Fruit fly (Drosophila melanogaster) whole organism, embryonic: Measurements from ENCODE around the gene Trs20.
A peak's percentile ranks its signal among the peaks of the same experiment; 100 is the strongest.

Experiments
- Ada2b ChIP-seq: fragments of 200-800 bp; sonication (Bioruptor generic); IDR thresholded peaks from 2 replicates; pipeline ENCODE4 v1.3.6; 2022; ENCODE audit warnings: missing biosample characterization, missing genetic modification characterization
- Aef1 ChIP-seq: fragments of 200-800 bp; sonication (Bioruptor generic); IDR thresholded peaks from 3 replicates; pipeline ENCODE4 v1.3.6; 2022; ENCODE audit warnings: missing biosample characterization, missing genetic modification characterization
- B-H2 ChIP-seq: fragments of 200-800 bp; sonication (Bioruptor generic); optimal IDR thresholded peaks from 2 replicates; lab custom pipeline; 2018; ENCODE audit warnings: missing biosample characterization, mild to moderate bottlenecking, missing genetic modification characterization
- BEAF-32 ChIP-seq: fragments of 200-800 bp; sonication (Bioruptor generic); optimal IDR thresholded peaks from 3 replicates; lab custom pipeline; 2017; ENCODE audit warnings: missing biosample characterization, missing genetic modification characterization, mild to moderate bottlenecking, moderate library complexity, missing genetic modification reagents
- Blimp-1 ChIP-seq: fragments of 200-800 bp; sonication (Bioruptor generic); optimal IDR thresholded peaks from 3 replicates; lab custom pipeline; 2018; ENCODE audit warnings: missing biosample characterization, missing genetic modification characterization, mild to moderate bottlenecking, moderate library complexity, missing genetic modification reagents
- C15 ChIP-seq: fragments of 200-800 bp; sonication (Bioruptor generic); IDR thresholded peaks from 3 replicates; pipeline ENCODE4 v1.3.6; 2022; ENCODE audit warnings: missing biosample characterization, missing genetic modification characterization
- CG10565 ChIP-seq: fragments of 200-800 bp; sonication (Bioruptor generic); optimal IDR thresholded peaks from 3 replicates; lab custom pipeline; 2016; ENCODE audit warnings: missing biosample characterization, mild to moderate bottlenecking, missing genetic modification characterization
- CG13775 ChIP-seq: fragments of 200-800 bp; sonication (Bioruptor generic); optimal IDR thresholded peaks from 3 replicates; lab custom pipeline; 2017; ENCODE audit warnings: missing biosample characterization, mild to moderate bottlenecking, missing genetic modification characterization
- CG15696 ChIP-seq: fragments of 200-800 bp; sonication (Bioruptor generic); optimal IDR thresholded peaks from 2 replicates; lab custom pipeline; 2019; ENCODE audit warnings: missing biosample characterization, mild to moderate bottlenecking, missing genetic modification characterization, moderate library complexity
- CG1647 ChIP-seq: fragments of 200-800 bp; sonication (Bioruptor generic); optimal IDR thresholded peaks from 3 replicates; lab custom pipeline; 2016; ENCODE audit warnings: missing biosample characterization, missing genetic modification characterization
- CG17328 ChIP-seq: fragments of 200-800 bp; sonication (Bioruptor generic); IDR thresholded peaks from 2 replicates; pipeline ENCODE4 v1.3.6; 2022; ENCODE audit warnings: missing biosample characterization, missing genetic modification characterization
- CG3281 ChIP-seq: fragments of 200-800 bp; sonication (Bioruptor generic); optimal IDR thresholded peaks from 3 replicates; lab custom pipeline; 2017; ENCODE audit warnings: missing biosample characterization, mild to moderate bottlenecking, missing genetic modification characterization
- CG34224 ChIP-seq: fragments of 200-800 bp; sonication (Bioruptor generic); IDR thresholded peaks from 3 replicates; pipeline ENCODE4 v1.3.6; 2022; ENCODE audit warnings: missing biosample characterization, missing genetic modification characterization; ENCODE audit not compliant: partially characterized antibody
- CG3847 ChIP-seq: fragments of 200-800 bp; sonication (Bioruptor generic); IDR thresholded peaks from 2 replicates; pipeline ENCODE4 v1.3.6; 2022; ENCODE audit warnings: missing biosample characterization, missing genetic modification characterization
- CG3995 ChIP-seq: fragments of 200-800 bp; sonication (Bioruptor generic); optimal IDR thresholded peaks from 3 replicates; lab custom pipeline; 2016; ENCODE audit warnings: missing biosample characterization, missing genetic modification characterization
- CG43689 ChIP-seq: fragments of 200-800 bp; sonication (Bioruptor generic); IDR thresholded peaks from 2 replicates; pipeline ENCODE4 v1.3.6; 2022; ENCODE audit warnings: missing biosample characterization, missing genetic modification characterization
- CG4730 ChIP-seq: fragments of 200-800 bp; sonication (Bioruptor generic); IDR thresholded peaks from 2 replicates; pipeline ENCODE4 v1.3.6; 2022; ENCODE audit warnings: missing biosample characterization, missing genetic modification characterization
- CG5245 ChIP-seq: fragments of 200-800 bp; sonication (Bioruptor generic); optimal IDR thresholded peaks from 3 replicates; lab custom pipeline; 2016; ENCODE audit warnings: missing biosample characterization, missing genetic modification characterization
- CG6813 ChIP-seq: fragments of 200-800 bp; sonication (Bioruptor generic); optimal IDR thresholded peaks from 2 replicates; lab custom pipeline; 2017; ENCODE audit warnings: missing biosample characterization, missing genetic modification characterization, mild to moderate bottlenecking, moderate library complexity, missing genetic modification reagents
- CG7786 ChIP-seq: fragments of 200-800 bp; sonication (Bioruptor generic); optimal IDR thresholded peaks from 2 replicates; lab custom pipeline; 2016; ENCODE audit warnings: missing biosample characterization, missing genetic modification characterization
- CG9609 ChIP-seq: fragments of 200-800 bp; sonication (Bioruptor generic); optimal IDR thresholded peaks from 3 replicates; lab custom pipeline; 2016; ENCODE audit warnings: missing biosample characterization, missing genetic modification characterization
- Camta ChIP-seq: fragments of 200-800 bp; sonication (Bioruptor generic); optimal IDR thresholded peaks from 2 replicates; lab custom pipeline; 2016; ENCODE audit warnings: missing biosample characterization, missing genetic modification characterization
- CoRest ChIP-seq: fragments of 200-800 bp; sonication (Bioruptor generic); optimal IDR thresholded peaks from 3 replicates; lab custom pipeline; 2018; ENCODE audit warnings: missing biosample characterization, mild to moderate bottlenecking, missing genetic modification characterization, moderate library complexity
- E2f1 ChIP-seq: fragments of 200-800 bp; sonication (Bioruptor generic); IDR thresholded peaks from 2 replicates; pipeline ENCODE4 v1.3.6; 2022; ENCODE audit warnings: missing biosample characterization, missing genetic modification characterization
- Gsc ChIP-seq: fragments of 200-800 bp; sonication (Bioruptor generic); IDR thresholded peaks from 2 replicates; pipeline ENCODE4 v1.3.6; 2022; ENCODE audit warnings: missing biosample characterization, missing genetic modification characterization
- HLHmδ ChIP-seq: fragments of 200-800 bp; sonication (Bioruptor generic); optimal IDR thresholded peaks from 2 replicates; lab custom pipeline; 2018; ENCODE audit warnings: missing biosample characterization, mild to moderate bottlenecking, missing genetic modification characterization, moderate library complexity
- Hmx ChIP-seq: fragments of 200-800 bp; sonication (Bioruptor generic); optimal IDR thresholded peaks from 2 replicates; lab custom pipeline; 2016; ENCODE audit warnings: missing biosample characterization, missing genetic modification characterization
- Hr51 ChIP-seq, 2 experiments: fragments of 200-800 bp; sonication (Bioruptor generic); optimal IDR thresholded peaks; 2 replicates in 1 of 2; 3 replicates in 1 of 2; lab custom pipeline; 2016 to 2018; ENCODE audit warnings: missing biosample characterization in 2 of 2, missing genetic modification characterization in 2 of 2, mild to moderate bottlenecking in 1 of 2, moderate library complexity in 1 of 2
- MTF-1 ChIP-seq: fragments of 200-800 bp; sonication (Bioruptor generic); optimal IDR thresholded peaks from 2 replicates; lab custom pipeline; 2018; ENCODE audit warnings: missing biosample characterization, mild to moderate bottlenecking, missing genetic modification characterization, borderline replicate concordance
- Nf-YA ChIP-seq: fragments of 200-800 bp; sonication (Bioruptor generic); IDR thresholded peaks from 2 replicates; pipeline ENCODE4 v1.3.6; 2022; ENCODE audit warnings: missing biosample characterization, missing genetic modification characterization
- YL-1 ChIP-seq: fragments of 200-800 bp; sonication (Bioruptor generic); optimal IDR thresholded peaks from 3 replicates; lab custom pipeline; 2017; ENCODE audit warnings: missing biosample characterization, mild to moderate bottlenecking, missing genetic modification characterization
- az2 ChIP-seq: fragments of 200-800 bp; sonication (Bioruptor generic); optimal IDR thresholded peaks from 3 replicates; lab custom pipeline; 2016; ENCODE audit warnings: missing biosample characterization, missing genetic modification characterization
- br ChIP-seq: fragments of >200 bp; optimal IDR thresholded peaks from 2 replicates; lab custom pipeline; 2017
- btn ChIP-seq: fragments of 200-800 bp; sonication (Bioruptor generic); optimal IDR thresholded peaks from 2 replicates; lab custom pipeline; 2016; ENCODE audit warnings: missing biosample characterization, missing genetic modification characterization
- cas ChIP-seq: fragments of 200-800 bp; sonication (Bioruptor generic); IDR thresholded peaks from 2 replicates; pipeline ENCODE4 v1.3.6; 2022; ENCODE audit warnings: missing biosample characterization, missing genetic modification characterization
- crp ChIP-seq, 2 experiments: fragments of 200-800 bp; sonication (Bioruptor generic); optimal IDR thresholded peaks; 2 replicates in 1 of 2; 3 replicates in 1 of 2; lab custom pipeline; 2017; ENCODE audit warnings: missing biosample characterization in 2 of 2, missing genetic modification characterization in 2 of 2, mild to moderate bottlenecking in 1 of 2, moderate library complexity in 1 of 2
- cwo ChIP-seq: fragments of 200-800 bp; sonication (Bioruptor generic); optimal IDR thresholded peaks from 3 replicates; lab custom pipeline; 2017; ENCODE audit warnings: missing biosample characterization, missing genetic modification characterization, mild to moderate bottlenecking, moderate library complexity, missing genetic modification reagents
- dmrt11E ChIP-seq: fragments of 200-800 bp; sonication (Bioruptor generic); optimal IDR thresholded peaks from 3 replicates; lab custom pipeline; 2018; ENCODE audit warnings: missing biosample characterization, mild to moderate bottlenecking, missing genetic modification characterization, moderate library complexity
- exex ChIP-seq: fragments of 200-800 bp; sonication (Bioruptor generic); optimal IDR thresholded peaks from 4 replicates; lab custom pipeline; 2018; ENCODE audit warnings: missing biosample characterization, mild to moderate bottlenecking, missing genetic modification characterization, moderate library complexity
- ftz-f1 ChIP-seq: fragments of 200-800 bp; sonication (Bioruptor generic); optimal IDR thresholded peaks from 2 replicates; lab custom pipeline; 2016; ENCODE audit warnings: missing biosample characterization, missing genetic modification characterization
- grau ChIP-seq: fragments of 200-800 bp; optimal IDR thresholded peaks from 3 replicates; lab custom pipeline; 2019; ENCODE audit warnings: missing biosample characterization, mild to moderate bottlenecking, missing genetic modification characterization, moderate library complexity
- inv ChIP-seq: fragments of 200-800 bp; sonication (Bioruptor generic); IDR thresholded peaks from 2 replicates; pipeline ENCODE4 v1.3.6; 2022; ENCODE audit warnings: missing biosample characterization, missing genetic modification characterization; ENCODE audit not compliant: partially characterized antibody
- knrl ChIP-seq: fragments of 200-800 bp; sonication (Bioruptor generic); IDR thresholded peaks from 3 replicates; pipeline ENCODE4 v1.3.6; 2022; ENCODE audit warnings: missing biosample characterization, missing genetic modification characterization; ENCODE audit not compliant: partially characterized antibody
- maf-S ChIP-seq: fragments of 200-800 bp; sonication (Bioruptor generic); optimal IDR thresholded peaks from 2 replicates; lab custom pipeline; 2016; ENCODE audit warnings: missing biosample characterization, missing genetic modification characterization
- mirr ChIP-seq: fragments of 200-800 bp; sonication (Bioruptor generic); optimal IDR thresholded peaks from 3 replicates; lab custom pipeline; 2018; ENCODE audit warnings: missing biosample characterization, mild to moderate bottlenecking, missing genetic modification characterization
- onecut ChIP-seq: fragments of 200-800 bp; sonication (Bioruptor generic); IDR thresholded peaks from 2 replicates; pipeline ENCODE4 v1.3.6; 2022; ENCODE audit warnings: missing biosample characterization, missing genetic modification characterization
- pan ChIP-seq, 4 experiments: fragments of >200 bp in 3 of 4; fragments of 200-800 bp in 1 of 4; sonication (Bioruptor generic) in 1 of 4; optimal IDR thresholded peaks in 3 of 4; IDR thresholded peaks in 1 of 4; 2 replicates each; pipeline versions ENCODE4 v1.3.6 to Lab custom; 2017 to 2022; ENCODE audit warnings: missing biosample characterization in 2 of 4, missing genetic modification characterization in 2 of 4, mixed read lengths in 1 of 4
- pb ChIP-seq: fragments of 200-800 bp; sonication (Bioruptor generic); optimal IDR thresholded peaks from 3 replicates; lab custom pipeline; 2016; ENCODE audit warnings: missing biosample characterization, missing genetic modification characterization
- slp2 ChIP-seq: fragments of 200-800 bp; sonication (Bioruptor generic); optimal IDR thresholded peaks from 2 replicates; lab custom pipeline; 2016; ENCODE audit warnings: missing biosample characterization, missing genetic modification characterization
- z ChIP-seq: fragments of 200-800 bp; sonication (Bioruptor generic); IDR thresholded peaks from 3 replicates; pipeline ENCODE4 v1.3.6; 2022; ENCODE audit warnings: missing biosample characterization, missing genetic modification characterization

The Trs20 gene

DNA sequence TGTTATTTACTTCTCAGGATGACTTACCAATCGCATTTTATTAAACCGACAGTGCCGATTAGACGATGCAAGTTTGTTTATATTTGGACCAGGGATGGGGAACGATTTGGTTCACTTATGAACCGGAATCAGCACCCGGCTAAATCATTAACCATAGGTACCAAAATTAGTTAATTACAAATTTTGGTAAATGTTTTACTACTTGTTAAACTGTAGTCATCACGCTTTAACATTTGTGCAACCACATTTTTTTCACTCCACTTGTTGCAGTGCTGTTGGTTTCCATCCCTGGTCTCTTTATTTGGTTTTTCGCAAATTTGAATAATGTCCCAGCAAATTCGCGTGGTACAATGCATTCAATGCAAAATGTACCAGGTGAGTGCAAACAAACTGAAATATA is 25.9 kb downstream of the Trs20 start, which contains the start of the genes IntS9 and CG43295 (continued):
- TF ChIP-seq knrl (GFP tag; lab: Robert Waterston, UW) (peak; percentile 57; the same call in 2 of the 3 replicates), YL-1 (GFP tag; lab: Kevin White, UChicago) (peak; percentile 65), br (lab: Kevin White, UChicago) (no peak), CG7786 (GFP tag; lab: Kevin White, UChicago) (peak; percentile 85), Camta (GFP tag; lab: Kevin White, UChicago) (peak; percentile 89), mirr (GFP tag; lab: Kevin White, UChicago) (no peak), CG1647 (GFP tag; lab: Kevin White, UChicago) (peak; percentile 70), dmrt11E (tag; lab: Kevin White, UChicago) (peak; percentile 82), CG3995 (GFP tag; lab: Kevin White, UChicago) (peak; percentile 55), CG43689 (peak; percentile 53), cas (GFP tag; lab: Robert Waterston, UW) (peak; percentile 74; the same call in 1 of the 2 replicates), exex (tag; lab: Kevin White, UChicago) (no peak), C15 (GFP tag; lab: Robert Waterston, UW) (peak; percentile 38; the same call in 1 of the 3 replicates), B-H2 (no peak), CG4730 (GFP tag; lab: Robert Waterston, UW) (peak; percentile 79), ftz-f1 (GFP tag; lab: Kevin White, UChicago) (no peak), slp2 (GFP tag; lab: Kevin White, UChicago) (peak; percentile 81), Hr51 (GFP tag; optimal IDR thresholded peaks at IDR 0.05; lab: Kevin White, UChicago) (peak in 1 of 2 experiments; percentile 75), maf-S (GFP tag; lab: Kevin White, UChicago) (peak; percentile 83), grau (tag; lab: Kevin White, UChicago) (no peak), Gsc (GFP tag; lab: Robert Waterston, UW) (peak; percentile 56; the same call in 1 of the 2 replicates), CG3847 (GFP tag; lab: Robert Waterston, UW) (peak; percentile 65), CG6813 (peak; percentile 68), inv (no peak), az2 (GFP tag; lab: Kevin White, UChicago) (peak; percentile 89), z (GFP tag; lab: Robert Waterston, UW) (no peak), Hmx (GFP tag; lab: Kevin White, UChicago) (peak; percentile 51), MTF-1 (GFP tag; lab: Kevin White, UChicago) (no peak), CG34224 (GFP tag; lab: Robert Waterston, UW) (peak; percentile 35; the same call in 1 of the 3 replicates), CG9609 (GFP tag; lab: Kevin White, UChicago) (peak; percentile 85), Ada2b (GFP tag; lab: Robert Waterston, UW) (peak; percentile 86), CG5245 (GFP tag; lab: Kevin White, UChicago) (peak; percentile 75), Aef1 (GFP tag; lab: Robert Waterston, UW) (peak; percentile 82), BEAF-32 (peak; percentile 25), pan (optimal IDR thresholded peaks at IDR 0.05; lab: Kevin White, UChicago) (no peak), pan (GFP tag; optimal IDR thresholded peaks at IDR 0.05 in 1 of 2, IDR thresholded peaks at IDR 0.05 in 1 of 2) (peak in 1 of 2 experiments; percentile 90), HLHmδ (no peak), CG17328 (GFP tag; lab: Robert Waterston, UW) (peak; percentile 90), btn (peak; percentile 80), E2f1 (GFP tag; lab: Robert Waterston, UW) (peak; percentile 82), CG15696 (tag; lab: Kevin White, UChicago) (peak; percentile 65), cwo (no peak), CG13775 (GFP tag; lab: Kevin White, UChicago) (peak; percentile 84), CG3281 (GFP tag; lab: Kevin White, UChicago) (peak; percentile 72), Nf-YA (GFP tag; lab: Robert Waterston, UW) (peak; percentile 65; the same call in 1 of the 2 replicates), Blimp-1 (GFP tag; lab: Kevin White, UChicago) (no peak), CoRest (tag; lab: Kevin White, UChicago) (no peak), CG10565 (GFP tag; lab: Kevin White, UChicago) (peak; percentile 31), onecut (GFP tag; lab: Robert Waterston, UW) (peak; percentile 47), crp (GFP tag; optimal IDR thresholded peaks at IDR 0.05; lab: Kevin White, UChicago) (peak in 1 of 2 experiments; percentile 34), pb (GFP tag; lab: Kevin White, UChicago) (peak; percentile 70)
